Fruit fly (Drosophila melanogaster): ENCODE results near the gene Trc8.

DNA sequence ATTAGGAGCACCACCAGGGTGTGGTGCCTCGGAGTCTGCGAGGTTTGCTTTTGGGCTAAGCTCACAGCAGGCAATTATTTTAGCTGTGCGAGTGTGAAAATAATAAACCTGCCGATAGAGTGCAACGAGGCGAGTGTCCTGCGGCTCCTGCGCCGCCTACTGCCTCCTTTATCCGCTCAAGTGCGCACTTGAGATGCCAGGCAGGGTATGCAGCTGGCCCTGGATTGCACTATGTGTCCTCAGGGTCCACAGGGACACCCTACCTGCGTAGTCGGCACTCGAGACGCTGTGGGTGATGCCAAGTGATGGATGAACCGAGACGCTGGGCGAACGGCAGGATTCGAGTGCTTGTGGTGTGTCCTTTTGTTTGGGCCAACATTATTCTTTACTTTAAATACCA lies 44.4 kb upstream of the Trc8 start:
- TF ChIP-seq CG12605 (GFP tag; IDR thresholded peaks at IDR 0.05) (no peak), D1 (tag; optimal IDR thresholded peaks at IDR 0.05) (no peak), CG8301 (tag; optimal IDR thresholded peaks at IDR 0.05) (no peak), CG17806 (tag; optimal IDR thresholded peaks at IDR 0.05) (no peak)

Data from whole organism, pupa.